Worm (Caenorhabditis elegans): ENCODE data around the gene thoc-7.

ce11 chrIV:13888164-13888518 is 5.6 kb downstream of the thoc-7 start:
- TF ChIP-seq ceh-18 (tag; optimal IDR thresholded peaks at IDR 0.05) (no peak), ceh-19 (GFP tag; optimal IDR thresholded peaks at IDR 0.05) (no peak), unc-86 (tag; optimal IDR thresholded peaks at IDR 0.05) (no peak), F13H6.1 (tag; optimal IDR thresholded peaks at IDR 0.05) (no peak), syd-9 (tag; optimal IDR thresholded peaks at IDR 0.05) (no peak), ceh-48 (tag; optimal IDR thresholded peaks at IDR 0.05) (no peak), npax-4 (tag; optimal IDR thresholded peaks at IDR 0.05) (no peak), hlh-13 (GFP tag; optimal IDR thresholded peaks at IDR 0.05) (no peak), tbx-2 (tag; optimal IDR thresholded peaks at IDR 0.05) (no peak), mec-3 (tag; optimal IDR thresholded peaks at IDR 0.05; ENCODE audit: borderline replicate concordance) (no peak), dve-1 (tag; optimal IDR thresholded peaks at IDR 0.05) (no peak), pqm-1 (tag; optimal IDR thresholded peaks at IDR 0.05) (no peak), fkh-10 (GFP tag; optimal IDR thresholded peaks at IDR 0.05) (no peak), ceh-45 (GFP tag; IDR thresholded peaks at IDR 0.05) (no peak)

Measured in whole organism, late embryonic.